Fruit fly (Drosophila melanogaster): ENCODE results near the gene CG32281.

Gene CG32281

DNA sequence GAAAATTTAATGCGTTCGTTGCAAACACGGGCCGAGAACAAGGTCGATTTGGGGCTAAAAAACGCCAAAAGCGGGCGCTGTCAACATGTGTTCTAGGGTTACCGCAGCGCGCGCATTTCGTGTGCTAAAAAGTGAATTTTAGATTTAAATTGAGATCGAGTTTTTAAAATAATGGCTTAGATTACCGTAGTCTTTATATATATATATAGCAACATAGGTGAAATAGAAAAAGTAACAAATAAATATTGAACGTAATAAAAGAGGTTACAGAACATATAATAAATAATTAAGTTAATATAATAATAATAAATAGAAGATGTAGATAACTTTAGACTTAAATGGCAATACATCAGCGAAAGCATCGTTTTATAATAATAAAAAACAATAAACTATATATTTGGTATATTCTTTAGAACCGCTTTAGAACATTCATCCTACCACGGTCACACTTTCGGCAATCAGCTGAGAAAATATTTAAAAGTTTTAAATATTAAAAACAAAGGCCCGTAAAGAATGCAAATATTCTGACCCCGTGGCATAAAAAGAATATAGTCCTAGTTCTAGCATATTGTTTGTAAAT lies 25.7 kb upstream of the CG32281 start, which contains the start of the genes CG11537 and Alg2:
CG11537 (minus strand) TSS at position 75 of the 580 bp plus-strand sequence.
Alg2 (plus strand) TSS at position 426 of the 580 bp plus-strand sequence.
- TF ChIP-seq psq (optimal IDR thresholded peaks at IDR 0.05) (no peak), usp (GFP tag; optimal IDR thresholded peaks at IDR 0.05) (no peak), EcR (GFP tag; optimal IDR thresholded peaks at IDR 0.05) (no peak), Dll (optimal IDR thresholded peaks at IDR 0.05) (no peak), CG8478 (optimal IDR thresholded peaks at IDR 0.05) (no peak), pan (optimal IDR thresholded peaks at IDR 0.05) (no peak)

DNA sequence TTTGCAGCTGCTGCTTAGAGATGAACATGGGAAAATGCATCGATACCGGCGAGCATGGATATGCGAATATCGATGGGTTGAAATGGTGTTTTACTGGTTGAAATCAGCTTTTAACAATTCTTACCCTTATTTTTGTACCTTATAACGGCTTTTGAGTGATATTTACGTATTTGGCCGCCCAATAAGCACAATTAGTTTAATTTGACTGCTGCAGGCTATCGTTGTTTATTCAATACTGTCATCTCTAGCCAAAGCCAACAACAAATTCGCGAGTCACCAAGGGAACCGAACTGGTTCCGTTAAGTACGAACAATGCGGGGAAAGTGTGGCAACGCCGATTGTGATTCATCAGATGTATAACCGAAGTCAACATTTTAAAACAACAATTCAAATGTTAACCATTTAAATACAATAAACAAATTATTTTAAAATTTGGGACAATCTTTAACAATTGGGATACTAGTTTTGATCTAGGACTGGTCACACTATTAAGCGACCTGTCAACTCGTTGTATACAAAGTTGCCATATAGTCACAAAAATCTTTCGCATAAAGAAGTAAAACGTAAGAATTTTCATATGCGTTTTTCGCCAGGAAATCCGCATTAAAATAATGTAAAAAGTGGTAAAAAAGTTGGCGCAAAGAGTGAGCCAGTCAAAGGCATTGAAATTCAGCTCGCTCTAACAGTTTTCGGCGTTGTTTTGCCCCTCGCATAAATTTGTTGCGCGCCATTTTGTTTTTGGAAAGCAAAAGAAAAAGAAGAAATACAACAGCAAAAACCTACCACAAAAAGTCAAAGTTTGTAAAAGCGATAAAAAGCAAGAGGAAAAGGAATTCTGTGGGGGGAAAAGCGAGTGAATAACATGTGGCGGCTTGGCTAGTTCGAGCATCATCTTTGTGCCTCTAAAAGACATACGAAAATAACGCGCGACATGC lies 20.8 kb upstream of the CG32281 start, which contains the start of the genes Usp5 and BtbVII:
Usp5 (minus strand) TSS at position 234 of the 935 bp plus-strand sequence.
BtbVII (plus strand) TSS at position 522 of the 935 bp plus-strand sequence.
- TF ChIP-seq psq (optimal IDR thresholded peaks at IDR 0.05) (no peak), usp (GFP tag; optimal IDR thresholded peaks at IDR 0.05) (no peak), CG8478 (optimal IDR thresholded peaks at IDR 0.05) (no peak), Dll (optimal IDR thresholded peaks at IDR 0.05) (no peak), EcR (GFP tag; optimal IDR thresholded peaks at IDR 0.05) (no peak), pan (optimal IDR thresholded peaks at IDR 0.05) (no peak)

- peak; percentile 18 for TF ChIP-seq Dll (optimal IDR thresholded peaks at IDR 0.05)
- no peak for TF ChIP-seq EcR (GFP tag; optimal IDR thresholded peaks at IDR 0.05)
These were observed 19.9 kb upstream of the CG32281 start for dm6 chr3L:3149060-3149872.

dm6 chr3L:3150376-3150775 lies 18.8 kb upstream of the CG32281 start:
- TF ChIP-seq Dll (optimal IDR thresholded peaks at IDR 0.05): no peak
- TF ChIP-seq EcR (GFP tag; optimal IDR thresholded peaks at IDR 0.05): no peak
- no peak for TF ChIP-seq CG8478 (optimal IDR thresholded peaks at IDR 0.05)
- no peak for TF ChIP-seq usp (GFP tag; optimal IDR thresholded peaks at IDR 0.05)
- no peak for TF ChIP-seq psq (optimal IDR thresholded peaks at IDR 0.05)
- no peak for TF ChIP-seq pan (optimal IDR thresholded peaks at IDR 0.05)

- TF ChIP-seq pan (optimal IDR thresholded peaks at IDR 0.05) (no peak), psq (optimal IDR thresholded peaks at IDR 0.05) (no peak), EcR (GFP tag; optimal IDR thresholded peaks at IDR 0.05) (no peak), Dll (optimal IDR thresholded peaks at IDR 0.05) (no peak), usp (GFP tag; optimal IDR thresholded peaks at IDR 0.05) (no peak), CG8478 (optimal IDR thresholded peaks at IDR 0.05) (no peak)
These were observed 11.5 kb upstream of the CG32281 start for dm6 chr3L:3157651-3158050.

- TF ChIP-seq CG8478 (optimal IDR thresholded peaks at IDR 0.05): no peak
- TF ChIP-seq pan (optimal IDR thresholded peaks at IDR 0.05): no peak
- TF ChIP-seq Dll (optimal IDR thresholded peaks at IDR 0.05): no peak
- TF ChIP-seq usp (GFP tag; optimal IDR thresholded peaks at IDR 0.05): no peak
- TF ChIP-seq EcR (GFP tag; optimal IDR thresholded peaks at IDR 0.05): no peak
- TF ChIP-seq psq (optimal IDR thresholded peaks at IDR 0.05): no peak
These were observed 9.6 kb upstream of the CG32281 start, which contains the start of the genes ND-30 and CG15812 for dm6 chr3L:3159309-3160194. Gene ND-30, minus strand, starts transcription at chr3L:3159578. Gene CG15812, plus strand, starts transcription at chr3L:3159991.

- TF ChIP-seq usp (GFP tag; optimal IDR thresholded peaks at IDR 0.05): no peak
- TF ChIP-seq pan (optimal IDR thresholded peaks at IDR 0.05): no peak
- TF ChIP-seq psq (optimal IDR thresholded peaks at IDR 0.05): no peak
- no peak for TF ChIP-seq EcR (GFP tag; optimal IDR thresholded peaks at IDR 0.05)
- TF ChIP-seq CG8478 (optimal IDR thresholded peaks at IDR 0.05): no peak
- TF ChIP-seq Dll (optimal IDR thresholded peaks at IDR 0.05): no peak
These were observed 7.2 kb upstream of the CG32281 start, which contains the start of gene rasp for dm6 chr3L:3161968-3162367. Gene rasp, plus strand, starts transcription at chr3L:3162180.

DNA sequence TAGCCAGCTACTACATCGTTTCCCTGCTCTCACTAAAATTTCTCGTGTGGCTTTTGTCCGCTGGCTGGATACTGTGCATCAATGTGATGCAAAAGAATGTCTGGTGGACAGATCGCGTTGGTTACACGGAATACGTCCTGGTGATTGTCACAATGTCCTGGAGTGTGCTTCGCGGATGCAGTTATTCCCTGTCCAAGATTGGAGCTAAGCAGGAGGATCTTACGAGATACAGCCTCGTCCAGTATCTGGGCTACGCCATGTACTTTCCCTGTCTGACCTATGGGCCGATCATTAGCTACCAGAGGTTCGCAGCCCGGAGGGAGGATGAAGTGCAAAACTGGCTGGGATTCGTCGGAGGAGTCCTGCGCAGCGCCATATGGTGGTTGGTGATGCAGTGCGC lies 6.6 kb upstream of the CG32281 start:
- no peak for TF ChIP-seq psq (optimal IDR thresholded peaks at IDR 0.05)
- no peak for TF ChIP-seq pan (optimal IDR thresholded peaks at IDR 0.05)
- TF ChIP-seq CG8478 (optimal IDR thresholded peaks at IDR 0.05): no peak
- no peak for TF ChIP-seq usp (GFP tag; optimal IDR thresholded peaks at IDR 0.05)
- TF ChIP-seq Dll (optimal IDR thresholded peaks at IDR 0.05): no peak
- no peak for TF ChIP-seq EcR (GFP tag; optimal IDR thresholded peaks at IDR 0.05)

- TF ChIP-seq Dll (optimal IDR thresholded peaks at IDR 0.05): no peak
- TF ChIP-seq EcR (GFP tag; optimal IDR thresholded peaks at IDR 0.05): no peak
- TF ChIP-seq usp (GFP tag; optimal IDR thresholded peaks at IDR 0.05): no peak
- TF ChIP-seq psq (optimal IDR thresholded peaks at IDR 0.05): no peak
These were observed 4.2 kb upstream of the CG32281 start, which contains the start of gene CG32280 for dm6 chr3L:3164951-3165350. Gene CG32280, plus strand, starts transcription at chr3L:3165181.

DNA sequence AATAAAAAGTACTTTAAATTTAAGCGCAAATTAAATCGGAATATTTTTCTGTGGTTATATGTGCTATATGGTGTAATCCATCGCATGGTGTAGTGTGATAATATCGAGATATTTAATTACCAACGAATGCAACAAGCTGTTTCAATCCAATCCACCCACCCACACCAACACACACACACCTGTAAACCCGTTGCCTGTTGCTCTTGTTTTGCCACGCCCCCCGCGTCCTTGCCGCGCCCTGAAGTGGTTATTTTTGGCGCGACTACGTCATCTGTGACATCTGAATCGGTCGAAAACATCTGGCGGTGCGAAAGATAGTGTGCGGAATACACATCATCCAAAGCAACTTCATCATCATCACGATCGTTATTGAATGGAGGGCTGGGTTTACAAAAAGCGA lies 3.8 kb upstream of the CG32281 start:
- no peak for TF ChIP-seq EcR (GFP tag; optimal IDR thresholded peaks at IDR 0.05)
- no peak for TF ChIP-seq psq (optimal IDR thresholded peaks at IDR 0.05)
- no peak for TF ChIP-seq pan (optimal IDR thresholded peaks at IDR 0.05)
- TF ChIP-seq usp (GFP tag; optimal IDR thresholded peaks at IDR 0.05): no peak
- no peak for TF ChIP-seq Dll (optimal IDR thresholded peaks at IDR 0.05)
- TF ChIP-seq CG8478 (optimal IDR thresholded peaks at IDR 0.05): no peak

All from whole organism.